Fruit fly (Drosophila melanogaster): Measurements from ENCODE around the gene CG17270.

DNA sequence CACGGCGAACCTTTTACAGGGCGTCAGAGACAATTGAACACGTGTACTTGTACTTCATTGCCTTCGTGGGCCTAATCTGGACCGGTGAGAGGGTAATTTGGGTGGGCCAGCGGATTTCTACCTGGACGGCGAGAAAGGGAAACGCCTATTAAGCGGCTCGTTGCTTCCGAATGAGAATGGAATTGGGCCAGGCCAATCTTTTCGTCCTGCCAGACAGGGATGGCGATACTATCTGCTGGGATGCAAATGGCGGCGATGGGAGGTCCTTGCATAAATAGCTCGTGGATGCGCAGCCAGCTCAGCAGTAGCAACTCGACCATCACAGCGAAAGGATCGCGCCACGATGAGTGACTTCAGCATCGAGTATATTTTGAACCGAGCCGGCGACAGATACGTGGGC, 28.0 kb upstream of the CG17270 start, which contains the start of gene CG15696:
- no peak for TF ChIP-seq CG11617 (GFP tag; optimal IDR thresholded peaks at IDR 0.05)
- no peak for TF ChIP-seq Clk (GFP tag; optimal IDR thresholded peaks at IDR 0.05)
- no peak for TF ChIP-seq CG12768 (GFP tag; optimal IDR thresholded peaks at IDR 0.05)
- TF ChIP-seq kay (GFP tag; ENCODE audit: borderline replicate concordance) = no peak
- TF ChIP-seq cnc (optimal IDR thresholded peaks at IDR 0.05) = no peak
- no peak for TF ChIP-seq pad (GFP tag; optimal IDR thresholded peaks at IDR 0.05)
- TF ChIP-seq Crg-1 (GFP tag; optimal IDR thresholded peaks at IDR 0.05) = no peak
